Fruit fly (Drosophila melanogaster) S2 (cell line): ENCODE data around the gene PolZ2.

Experiments used
- CG8478 ChIP-seq: fragments of >200 bp; optimal IDR thresholded peaks from 2 replicates; lab custom pipeline; 2018
- CTCF ChIP-seq, 2 experiments: fragments of >200 bp; optimal IDR thresholded peaks; 2 replicates each; lab custom pipeline; 2018

The PolZ2 gene

DNA sequence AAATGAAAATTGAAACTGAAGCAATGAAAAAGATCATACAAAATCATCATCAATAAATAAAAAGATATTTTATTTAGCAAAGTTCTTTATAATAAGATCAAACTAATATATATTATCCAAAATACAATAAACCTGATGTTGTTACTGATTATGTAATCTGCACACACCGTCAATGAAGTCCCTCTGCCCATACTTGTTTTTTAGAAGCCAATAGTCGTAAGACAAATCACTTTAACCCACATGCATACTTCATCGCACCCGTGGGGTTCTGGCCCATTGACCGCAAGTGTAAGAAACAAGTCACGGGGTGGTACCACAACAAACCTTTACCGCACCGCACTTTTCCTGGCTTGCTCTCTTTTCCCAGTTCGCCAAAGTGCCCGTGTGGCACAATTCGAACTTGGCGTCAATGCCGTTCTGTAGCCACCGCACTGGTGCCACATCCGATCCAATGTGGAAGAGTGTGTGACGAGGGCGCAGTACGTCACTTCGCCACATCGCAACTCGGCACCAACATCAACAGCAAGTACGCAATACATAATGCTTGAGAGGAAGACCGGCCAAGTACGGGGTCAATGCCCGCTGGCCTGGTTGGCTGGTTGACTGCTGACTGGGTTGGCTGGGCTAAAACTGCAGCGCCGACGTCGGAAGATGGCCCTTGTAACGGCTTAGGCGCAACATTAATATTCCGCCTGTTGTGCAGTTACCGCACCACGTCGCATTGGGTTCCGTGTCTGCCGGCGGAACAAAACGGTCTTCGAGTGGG, 15.6 kb upstream of the PolZ2 start:
- TF ChIP-seq CG8478 (lab: Kevin White, UChicago) (no peak), CTCF (optimal IDR thresholded peaks at IDR 0.05; lab: Kevin White, UChicago) (no peak)

DNA sequence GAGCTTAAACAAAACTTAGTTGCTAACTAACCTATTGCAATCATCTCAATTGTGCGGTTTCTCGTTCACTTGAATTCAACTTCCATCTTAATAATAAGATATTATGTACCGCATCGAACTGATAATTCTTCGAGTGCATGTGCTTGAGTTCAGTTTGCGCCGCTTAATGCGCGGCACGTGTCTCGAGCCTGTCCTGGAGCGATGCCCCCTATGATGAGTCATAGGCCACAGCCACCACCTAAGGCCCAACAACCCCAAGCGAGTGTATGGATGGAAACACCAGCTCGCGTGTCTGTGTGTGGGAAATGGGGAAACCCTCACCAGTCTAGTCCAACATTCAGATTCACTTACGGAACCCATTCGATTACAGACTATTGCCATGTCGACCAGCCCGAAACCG, 14.8 kb upstream of the PolZ2 start:
- TF ChIP-seq CG8478 (lab: Kevin White, UChicago) (no peak), CTCF (optimal IDR thresholded peaks at IDR 0.05; lab: Kevin White, UChicago) (no peak)

DNA sequence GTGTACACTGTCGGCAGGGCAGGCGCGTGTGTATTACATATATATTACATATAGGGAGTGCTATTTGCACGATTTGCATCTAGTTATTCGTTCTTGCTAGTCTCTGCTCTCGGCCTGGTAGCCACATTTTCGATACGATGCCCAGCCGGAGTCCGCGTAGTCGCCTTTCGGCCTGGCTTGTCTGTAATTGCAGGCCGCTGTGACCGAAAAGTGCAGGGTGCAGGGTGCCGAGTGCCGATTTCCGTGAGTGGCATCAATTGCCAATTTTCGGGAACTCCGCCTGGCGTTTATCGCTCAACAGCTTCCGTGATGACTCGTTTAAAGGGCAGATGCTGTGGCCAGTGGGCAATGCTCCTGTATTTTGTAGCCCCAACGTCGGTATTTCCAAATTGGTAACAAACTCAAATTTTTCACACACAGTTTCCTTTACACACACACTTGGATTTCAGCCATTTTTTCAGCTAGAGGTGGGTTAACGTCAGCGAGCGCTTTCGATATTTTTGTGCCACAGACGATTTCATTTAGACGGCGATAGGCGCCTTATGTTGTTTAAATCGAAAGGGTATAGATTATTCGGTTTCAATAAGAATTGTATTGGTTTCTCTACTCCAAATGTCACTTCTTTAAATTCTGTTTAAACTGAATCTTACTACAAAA, 682 bp upstream of the PolZ2 start, which contains the start of gene CG2926:
Gene CG2926, minus strand, starts transcription at position 518 of the 657 bp plus-strand sequence.
- TF ChIP-seq CG8478 (lab: Kevin White, UChicago), result no peak
- TF ChIP-seq CTCF (optimal IDR thresholded peaks at IDR 0.05; lab: Kevin White, UChicago), result peak in 1 of 2 experiments; percentile 20

DNA sequence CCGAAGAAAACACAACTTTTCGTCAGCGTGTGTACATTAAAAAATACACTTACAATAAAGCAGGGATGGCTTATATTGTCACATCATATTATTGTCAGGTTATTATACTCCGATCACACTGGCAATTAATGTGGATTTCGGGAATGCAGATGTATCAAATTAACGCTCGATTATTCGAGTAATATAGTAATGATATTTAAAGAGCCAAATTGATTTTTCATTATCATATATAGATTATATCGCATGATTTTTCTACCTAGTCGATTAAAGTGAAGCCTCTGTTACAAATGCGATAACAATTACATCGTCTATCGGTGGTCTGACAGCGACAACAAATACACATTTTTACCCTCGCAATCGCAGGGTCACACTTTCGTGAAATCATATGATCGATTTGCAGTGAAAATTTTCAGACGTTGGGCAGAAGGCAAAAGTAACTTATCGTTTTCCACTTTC, 2.8 kb downstream of the PolZ2 start, which contains the start of the genes noi and Vha26:
Gene noi, minus strand, starts transcription at position 62 of the 456 bp plus-strand sequence.
Gene Vha26, plus strand, starts transcription at position 366 of the 456 bp plus-strand sequence.
- no peak for TF ChIP-seq CTCF (optimal IDR thresholded peaks at IDR 0.05; lab: Kevin White, UChicago)
- no peak for TF ChIP-seq CG8478 (lab: Kevin White, UChicago)

DNA sequence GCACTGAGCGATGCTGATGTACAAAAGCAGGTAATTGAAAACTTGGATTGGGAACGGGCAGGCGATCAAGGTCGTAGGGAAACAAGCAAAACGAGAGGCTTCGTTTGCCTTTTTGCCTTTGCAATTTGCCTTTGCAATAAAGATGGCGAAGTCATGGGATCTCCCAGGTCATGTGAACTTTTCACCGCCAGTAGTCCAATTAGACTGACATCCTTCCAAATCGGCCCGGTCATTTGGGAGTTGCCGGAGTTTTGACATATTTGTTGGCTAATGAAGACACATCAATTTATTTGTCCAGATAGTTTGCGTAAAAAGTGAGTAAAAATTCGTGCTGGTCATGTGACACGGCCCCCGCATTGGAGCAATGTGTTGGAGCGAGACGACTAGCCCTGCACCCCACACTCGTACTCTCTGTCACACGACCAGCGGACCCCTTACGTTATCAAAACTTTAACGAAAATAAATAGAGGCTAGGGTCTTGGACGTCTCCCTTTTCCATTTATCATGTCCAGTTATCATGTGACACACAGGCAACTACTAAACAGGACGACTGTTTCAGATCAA, 3.4 kb downstream of the PolZ2 start:
- TF ChIP-seq CTCF (optimal IDR thresholded peaks at IDR 0.05; lab: Kevin White, UChicago) (no peak), CG8478 (lab: Kevin White, UChicago) (no peak)

DNA sequence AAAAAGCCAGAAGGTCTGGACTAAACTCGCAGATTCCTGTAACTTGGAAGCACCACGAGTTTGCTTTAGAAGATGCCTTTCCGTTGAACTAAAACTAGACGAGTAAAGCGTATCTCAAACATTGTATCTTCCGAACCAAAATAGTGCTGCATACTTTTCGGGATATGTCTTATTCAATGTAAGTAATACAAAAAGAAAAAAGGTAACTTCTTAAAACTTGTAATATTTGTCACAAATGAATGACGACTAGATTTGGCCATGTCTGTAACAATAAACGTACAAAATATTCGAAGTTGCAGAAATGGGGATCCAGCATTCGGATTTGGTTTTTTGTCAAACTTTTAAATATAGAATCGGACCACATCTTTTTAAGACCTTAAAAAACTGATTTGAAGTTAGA, 6.2 kb downstream of the PolZ2 start:
- TF ChIP-seq CTCF (optimal IDR thresholded peaks at IDR 0.05; lab: Kevin White, UChicago) (no peak), CG8478 (lab: Kevin White, UChicago) (no peak)

DNA sequence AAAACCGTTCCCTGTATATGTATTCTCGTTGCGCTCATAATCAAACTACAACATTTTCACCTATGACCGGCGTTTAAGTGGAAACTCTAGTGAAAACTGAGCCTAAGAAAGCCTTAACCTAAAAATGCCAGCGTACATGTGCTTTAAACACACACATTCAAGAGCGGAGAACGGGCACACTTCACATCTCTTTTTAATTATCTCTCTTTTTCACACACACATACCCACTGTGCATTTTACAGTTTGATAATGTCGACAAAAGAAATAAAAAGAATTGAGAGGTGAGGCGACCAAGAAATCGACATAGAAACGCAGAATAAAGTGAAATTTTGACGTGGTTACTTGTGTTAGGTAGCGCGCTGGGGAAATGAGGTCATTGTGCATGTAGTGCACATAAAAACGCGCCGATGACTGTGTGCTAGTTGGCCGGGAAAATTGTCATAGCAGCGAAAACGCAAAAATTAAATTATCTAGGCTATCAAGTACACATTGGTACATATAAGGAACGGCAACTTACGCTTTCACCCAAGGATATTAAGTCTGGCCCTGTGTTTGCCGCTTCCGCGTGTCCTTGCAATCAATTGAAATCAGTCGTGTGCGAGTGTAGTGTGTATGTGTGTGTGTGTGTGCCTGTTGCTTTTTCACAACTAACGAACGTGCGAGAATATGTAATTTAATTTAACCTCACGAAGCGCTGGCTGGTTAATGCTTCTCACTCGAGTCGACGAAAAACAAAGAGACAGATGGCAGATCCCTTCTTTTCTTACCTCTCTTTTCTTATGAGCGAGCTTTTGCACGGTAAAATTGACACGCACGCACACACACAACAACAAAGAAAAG, 11.1 kb downstream of the PolZ2 start:
- no peak for TF ChIP-seq CG8478 (lab: Kevin White, UChicago)
- TF ChIP-seq CTCF (optimal IDR thresholded peaks at IDR 0.05; lab: Kevin White, UChicago), result no peak

DNA sequence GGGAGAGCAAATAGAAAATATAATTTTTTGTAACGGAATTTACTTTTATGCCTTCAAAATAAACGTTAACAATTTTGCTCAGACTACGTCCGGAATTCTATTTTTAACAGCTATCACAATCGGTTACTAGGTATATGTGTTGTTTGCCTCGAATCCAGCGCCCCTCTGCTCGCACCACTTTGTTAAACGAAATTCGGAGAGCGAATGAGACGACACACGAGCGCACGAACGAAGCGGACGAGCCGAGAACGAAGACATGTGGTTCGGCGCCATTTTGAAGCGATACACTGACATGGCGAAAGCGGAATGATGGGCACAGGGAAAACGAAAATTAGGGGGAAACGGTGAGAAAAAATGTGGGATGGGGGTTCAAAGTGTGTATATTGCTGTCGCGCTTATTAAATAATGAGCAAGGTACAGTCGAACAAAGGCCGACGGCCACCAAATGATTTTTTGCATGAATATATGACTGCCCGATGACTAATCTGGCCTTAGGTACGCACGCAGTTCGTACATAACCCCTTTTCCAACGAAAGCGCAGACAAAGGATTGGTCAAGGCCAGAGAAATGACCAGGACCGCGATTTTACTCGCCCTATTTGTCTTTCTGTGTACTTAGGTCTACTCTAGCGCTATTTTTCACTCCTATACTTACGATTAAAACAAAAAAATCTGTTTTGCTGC, 11.8 kb downstream of the PolZ2 start:
- no peak for TF ChIP-seq CG8478 (lab: Kevin White, UChicago)
- no peak for TF ChIP-seq CTCF (optimal IDR thresholded peaks at IDR 0.05; lab: Kevin White, UChicago)

DNA sequence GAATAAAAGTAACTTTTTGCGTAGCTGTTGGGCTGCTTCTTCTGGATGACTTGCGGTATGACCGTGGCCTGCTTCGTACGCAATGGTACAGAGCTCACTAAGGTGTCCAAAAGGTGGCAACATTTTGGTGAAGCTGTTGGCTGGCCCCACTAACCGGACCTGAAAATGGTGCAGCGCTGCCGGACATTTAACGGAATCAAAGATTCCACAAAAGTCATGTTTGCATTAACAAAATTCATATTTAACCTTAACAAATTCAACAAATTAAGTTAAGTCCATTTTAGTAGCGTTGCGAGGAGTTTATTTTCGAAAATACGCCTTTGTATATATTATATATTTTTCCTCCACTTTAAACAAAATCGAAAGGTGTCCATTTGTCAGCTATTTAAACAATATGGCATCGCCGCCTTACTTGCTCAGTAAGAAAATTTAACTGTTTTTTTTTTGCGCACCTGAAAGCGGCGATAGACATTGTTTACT, 12.4 kb downstream of the PolZ2 start, which contains the start of the genes kra and SecS:
Gene kra, minus strand, starts transcription at position 93 of the 480 bp plus-strand sequence.
Gene SecS, plus strand, starts transcription at position 390 of the 480 bp plus-strand sequence.
- peak; percentile 23 to 48 for TF ChIP-seq CTCF (optimal IDR thresholded peaks at IDR 0.05; lab: Kevin White, UChicago)
- no peak for TF ChIP-seq CG8478 (lab: Kevin White, UChicago)

DNA sequence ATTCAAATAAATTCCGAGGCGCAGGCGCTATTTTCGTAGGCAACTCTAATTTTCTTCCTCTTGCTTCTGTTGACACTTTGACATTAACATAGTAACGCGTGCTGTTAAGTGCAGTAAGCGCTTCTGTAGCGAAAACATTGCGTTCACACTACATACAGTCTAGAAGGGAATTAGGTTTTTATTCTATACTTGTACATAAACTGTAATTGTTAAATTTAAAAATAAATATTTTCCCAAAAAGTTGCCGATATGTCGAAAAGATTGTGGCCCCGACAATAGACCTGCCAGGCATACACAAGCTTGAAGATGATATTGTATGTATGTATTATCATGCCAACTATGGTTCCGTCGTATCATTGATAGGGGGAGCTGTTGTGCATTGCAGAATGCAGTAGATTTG, 17.8 kb downstream of the PolZ2 start, which contains the start of gene asl:
Gene asl, minus strand, starts transcription at position 67 of the 400 bp plus-strand sequence.
- no peak for TF ChIP-seq CG8478 (lab: Kevin White, UChicago)
- peak; percentile 84 to 87 for TF ChIP-seq CTCF (optimal IDR thresholded peaks at IDR 0.05; lab: Kevin White, UChicago)

DNA sequence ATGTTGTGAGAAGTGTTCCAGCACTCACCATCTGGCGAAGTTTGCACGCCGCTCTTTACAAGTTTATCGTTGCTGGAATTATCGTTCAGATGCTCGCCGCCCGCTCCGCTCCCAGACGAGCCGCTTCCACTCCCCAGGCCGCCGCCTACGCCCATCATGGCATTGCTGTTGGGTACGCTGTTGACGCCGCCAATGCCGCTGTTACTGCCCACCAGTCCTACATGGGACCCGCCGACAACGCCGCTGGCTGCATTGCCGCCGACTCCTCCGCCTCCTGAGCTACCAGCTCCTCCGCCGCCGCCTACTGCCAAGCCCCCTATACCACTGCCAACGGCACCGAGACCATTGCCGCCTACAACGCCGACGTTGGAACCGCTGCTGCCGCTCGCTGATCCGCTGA, 19.7 kb downstream of the PolZ2 start:
- TF ChIP-seq CG8478 (lab: Kevin White, UChicago), result no peak
- no peak for TF ChIP-seq CTCF (optimal IDR thresholded peaks at IDR 0.05; lab: Kevin White, UChicago)

DNA sequence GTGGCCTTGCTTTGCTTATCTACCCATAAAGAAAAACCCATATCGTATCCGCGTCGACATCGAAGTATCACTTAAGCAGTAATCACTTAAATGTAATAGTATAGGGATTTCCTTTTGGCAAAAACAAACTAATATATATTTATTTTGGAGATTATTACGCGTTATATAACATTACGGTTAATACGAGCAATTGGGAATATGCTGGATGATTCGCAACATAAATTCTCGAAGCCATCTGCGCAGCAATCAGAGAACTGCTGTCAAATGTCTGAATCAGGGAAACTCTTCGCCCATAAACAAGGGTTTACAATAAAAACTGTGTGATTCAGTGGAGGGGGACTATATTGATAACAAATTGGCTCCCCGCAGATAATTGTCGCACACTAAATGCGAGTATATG, 22.0 kb downstream of the PolZ2 start:
- TF ChIP-seq CG8478 (lab: Kevin White, UChicago), result no peak
- TF ChIP-seq CTCF (optimal IDR thresholded peaks at IDR 0.05; lab: Kevin White, UChicago), result no peak

DNA sequence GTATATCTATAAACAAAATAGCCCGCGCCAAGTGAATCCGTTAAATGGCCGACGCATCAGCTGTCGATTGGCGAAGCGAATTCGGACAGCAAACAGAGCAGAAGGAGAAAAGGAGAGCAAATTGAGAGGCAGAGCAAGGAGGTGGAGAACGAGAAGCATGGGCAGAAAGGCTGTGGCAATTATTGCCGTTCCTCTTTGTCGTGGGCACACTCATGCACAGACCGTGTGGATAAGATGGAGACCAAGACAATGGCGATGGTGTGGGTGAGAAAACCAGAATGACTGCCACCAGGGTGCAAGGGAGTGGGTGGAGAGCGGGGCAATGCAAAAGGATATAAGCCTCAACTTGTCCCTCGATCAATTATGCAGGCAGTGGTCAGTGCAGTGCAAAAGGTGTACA, 22.5 kb downstream of the PolZ2 start:
- no peak for TF ChIP-seq CTCF (optimal IDR thresholded peaks at IDR 0.05; lab: Kevin White, UChicago)
- TF ChIP-seq CG8478 (lab: Kevin White, UChicago), result no peak
